Worm (Caenorhabditis elegans): ENCODE data around the gene F14F8.14.
"Not testable (repeated sequence)": the region's sequence is repeated elsewhere in the genome, so short reads cannot be mapped to it uniquely, and the experiment has no call there.

The F14F8.14 gene

ce11 chrV:16668473-16668872 is 1.9 kb upstream of the F14F8.14 start, which contains the start of gene F14F8.9:
Gene F14F8.9, minus strand, starts transcription at chrV:16668573.
- TF ChIP-seq tbx-2 (tag; optimal IDR thresholded peaks at IDR 0.05): no peak
- TF ChIP-seq mdl-1 (tag; optimal IDR thresholded peaks at IDR 0.05): no peak
- no peak for TF ChIP-seq C16A3.4 (tag; optimal IDR thresholded peaks at IDR 0.05)
- no peak for TF ChIP-seq sox-4 (tag; optimal IDR thresholded peaks at IDR 0.05)
- TF ChIP-seq dsc-1 (tag; optimal IDR thresholded peaks at IDR 0.05): no peak
- TF ChIP-seq egl-13 (tag; optimal IDR thresholded peaks at IDR 0.05): no peak

ce11 chrV:16660816-16661215 is 5.7 kb downstream of the F14F8.14 start, which contains the start of gene Y70C5B.2:
Gene Y70C5B.2, minus strand, starts transcription at chrV:16660916.
- TF ChIP-seq C16A3.4 (tag; optimal IDR thresholded peaks at IDR 0.05); ama-1 (optimal IDR thresholded peaks at IDR 0.05); nhr-71 (tag; optimal IDR thresholded peaks at IDR 0.05): not testable (repeated sequence)

ce11 chrV:16654242-16654641 is 12.3 kb downstream of the F14F8.14 start, which contains the start of gene W06G6.15:
Gene W06G6.15, plus strand, starts transcription at chrV:16654542.
- TF ChIP-seq sox-4 (tag; optimal IDR thresholded peaks at IDR 0.05); fkh-8 (tag; optimal IDR thresholded peaks at IDR 0.05); hlh-17 (GFP tag; optimal IDR thresholded peaks at IDR 0.05; ENCODE audit: borderline replicate concordance): not testable (repeated sequence)

- TF ChIP-seq ces-1 (GFP tag; optimal IDR thresholded peaks at IDR 0.05); nhr-71 (tag; optimal IDR thresholded peaks at IDR 0.05); elt-2 (tag; optimal IDR thresholded peaks at IDR 0.05): not testable (repeated sequence)
Measured at ce11 chrV:16649200-16649599, 17.3 kb downstream of the F14F8.14 start, which contains the start of gene W06G6.11. Gene W06G6.11, minus strand, starts transcription at chrV:16649300.

ce11 chrV:16648317-16649018 is 18.1 kb downstream of the F14F8.14 start, which contains the start of gene W06G6.20:
Gene W06G6.20, minus strand, starts transcription at chrV:16648367.
- TF ChIP-seq isw-1 (GFP tag; IDR thresholded peaks at IDR 0.05): no peak
- TF ChIP-seq nhr-85 (tag): peak; percentile 6

- no peak for TF ChIP-seq ces-1 (GFP tag; optimal IDR thresholded peaks at IDR 0.05)
- no peak for TF ChIP-seq swsn-7 (tag; optimal IDR thresholded peaks at IDR 0.05)
- TF ChIP-seq unc-62 (GFP tag; optimal IDR thresholded peaks at IDR 0.05): no peak
- TF ChIP-seq nhr-76 (tag; optimal IDR thresholded peaks at IDR 0.05): no peak
- no peak for TF ChIP-seq efl-1 (optimal IDR thresholded peaks at IDR 0.05)
- TF ChIP-seq efl-1 (GFP tag; optimal IDR thresholded peaks at IDR 0.05 in 1 of 2): peak in 1 of 2 experiments; percentile 10
- TF ChIP-seq blmp-1 (tag; optimal IDR thresholded peaks at IDR 0.05): no peak
- no peak for TF ChIP-seq skn-1 (tag; optimal IDR thresholded peaks at IDR 0.05)
- no peak for TF ChIP-seq vab-15 (tag; optimal IDR thresholded peaks at IDR 0.05)
Measured at ce11 chrV:16647093-16647492, 19.5 kb downstream of the F14F8.14 start, which contains the start of gene W06G6.10. Gene W06G6.10, minus strand, starts transcription at chrV:16647193.

- TF ChIP-seq swsn-7 (tag; optimal IDR thresholded peaks at IDR 0.05) (no peak), isw-1 (GFP tag; IDR thresholded peaks at IDR 0.05) (no peak), ets-5 (GFP tag; IDR thresholded peaks at IDR 0.05) (no peak), blmp-1 (tag; optimal IDR thresholded peaks at IDR 0.05) (no peak), efl-1 (optimal IDR thresholded peaks at IDR 0.05) (no peak), efl-1 (GFP tag; optimal IDR thresholded peaks at IDR 0.05 in 1 of 2) (no peak), Y116A8C.19 (tag; optimal IDR thresholded peaks at IDR 0.05; ENCODE audit: borderline replicate concordance) (no peak), fkh-4 (tag; optimal IDR thresholded peaks at IDR 0.05; ENCODE audit: borderline replicate concordance) (no peak), nhr-11 (tag; optimal IDR thresholded peaks at IDR 0.05) (no peak), sox-4 (tag; optimal IDR thresholded peaks at IDR 0.05) (no peak), ztf-11 (tag; optimal IDR thresholded peaks at IDR 0.05) (no peak), C04F5.9 (tag; optimal IDR thresholded peaks at IDR 0.05) (no peak), pag-3 (tag; optimal IDR thresholded peaks at IDR 0.05; ENCODE audit: borderline replicate concordance, insufficient read depth) (no peak), nhr-85 (tag) (no peak)
Measured at ce11 chrV:16646372-16646771, 20.2 kb downstream of the F14F8.14 start, which contains the start of gene W06G6.9. Gene W06G6.9, minus strand, starts transcription at chrV:16646472.
